Fruit fly (Drosophila melanogaster): ENCODE results near the gene CG1835.

- no peak for TF ChIP-seq pan (optimal IDR thresholded peaks at IDR 0.05)
- no peak for TF ChIP-seq EcR (GFP tag; optimal IDR thresholded peaks at IDR 0.05)
- TF ChIP-seq psq (optimal IDR thresholded peaks at IDR 0.05): no peak
- no peak for TF ChIP-seq Dll (optimal IDR thresholded peaks at IDR 0.05)
These were observed 6.7 kb upstream of the CG1835 start for dm6 chrX:20654954-20655391.
